Fruit fly (Drosophila melanogaster): ENCODE results near the gene MFS10.

The MFS10 gene

DNA sequence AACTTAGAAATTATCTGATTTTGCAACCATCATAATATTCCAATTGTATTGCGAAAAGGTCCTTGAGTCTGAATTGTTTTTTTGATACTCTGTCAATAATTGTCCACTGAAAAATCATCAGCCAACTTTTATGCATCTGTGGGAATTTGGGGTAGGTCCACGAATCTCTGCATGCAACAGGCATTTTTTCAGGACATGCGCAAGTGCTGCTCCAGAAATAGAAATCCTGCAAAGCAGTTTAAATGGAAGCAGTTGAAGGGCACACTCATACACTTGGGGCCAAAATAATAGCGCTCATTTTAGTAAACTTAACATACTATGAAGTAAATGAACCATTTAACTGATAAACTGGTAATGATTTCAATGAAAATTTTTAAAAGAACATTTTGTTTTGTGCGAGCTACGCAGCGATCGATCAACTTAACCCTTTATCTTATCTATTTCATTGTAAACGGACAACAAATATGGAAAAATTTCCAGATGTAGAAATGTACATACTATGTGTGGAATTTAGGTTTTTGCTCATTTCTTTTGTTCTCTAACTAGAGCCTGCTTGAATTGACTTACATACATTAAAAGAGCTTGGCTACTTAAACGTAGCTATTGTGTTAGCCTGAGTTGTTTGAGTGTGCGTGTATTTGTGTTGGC is 1.5 kb downstream of the MFS10 start (continued):
- TF ChIP-seq fd96Cb (tag; optimal IDR thresholded peaks at IDR 0.05), result peak; percentile 64
- no peak for TF ChIP-seq CG6272 (GFP tag; IDR thresholded peaks at IDR 0.05)
- TF ChIP-seq Hey (tag; optimal IDR thresholded peaks at IDR 0.05), result no peak
- peak; percentile 55 for TF ChIP-seq CG1603 (tag; optimal IDR thresholded peaks at IDR 0.05)
- TF ChIP-seq CG2712 (tag; optimal IDR thresholded peaks at IDR 0.05), result peak; percentile 77
- peak; percentile 81 for TF ChIP-seq lab (GFP tag; optimal IDR thresholded peaks at IDR 0.05)
- no peak for TF ChIP-seq MBD-R2 (GFP tag; IDR thresholded peaks at IDR 0.05)
- TF ChIP-seq ttk (GFP tag; IDR thresholded peaks at IDR 0.05), result no peak
- no peak for TF ChIP-seq CG12299 (tag; optimal IDR thresholded peaks at IDR 0.05)
- TF ChIP-seq CG7271 (tag; optimal IDR thresholded peaks at IDR 0.05), result no peak
- no peak for TF ChIP-seq amos (GFP tag; IDR thresholded peaks at IDR 0.05; ENCODE audit: partially characterized antibody)
- TF ChIP-seq tap (tag; optimal IDR thresholded peaks at IDR 0.05), result no peak
- peak; percentile 78 for TF ChIP-seq tio (GFP tag; optimal IDR thresholded peaks at IDR 0.05)
- no peak for TF ChIP-seq CkIIα-i1 (GFP tag; IDR thresholded peaks at IDR 0.05)

DNA sequence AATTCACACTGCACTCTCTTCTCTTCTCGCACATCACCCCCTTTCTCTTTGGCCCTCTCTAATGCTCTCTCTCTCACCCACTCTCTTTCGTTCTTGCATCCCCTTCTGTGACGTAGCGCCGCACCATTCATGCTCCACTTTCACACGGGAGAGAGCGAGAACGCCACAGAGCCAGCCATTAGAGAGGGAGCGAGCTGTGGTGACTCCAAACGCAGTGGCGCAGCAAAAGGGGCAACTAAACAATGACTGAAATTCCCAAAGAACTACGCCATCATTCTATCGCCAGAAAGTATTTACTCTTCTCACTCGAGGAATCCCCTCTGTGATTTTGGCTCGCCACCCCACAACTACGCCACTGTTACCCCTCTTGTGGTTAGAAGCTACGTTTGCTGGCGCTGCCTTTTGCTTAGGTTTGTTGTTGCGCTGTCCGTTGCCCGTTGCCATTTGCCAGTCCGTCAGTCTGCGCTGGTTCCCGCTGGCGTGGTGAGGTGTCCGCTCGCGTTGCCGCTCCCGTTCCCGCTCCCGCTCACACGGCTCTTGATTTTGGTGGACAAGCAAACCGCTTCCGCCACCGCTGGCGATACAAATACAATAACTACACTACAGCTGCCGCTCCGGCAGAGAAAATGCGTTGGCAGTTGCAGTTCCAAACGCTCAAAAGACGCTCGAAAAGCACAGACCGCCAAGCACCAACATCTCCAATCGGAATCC is 2.4 kb downstream of the MFS10 start:
- peak; percentile 100 for TF ChIP-seq chm (GFP tag; IDR thresholded peaks at IDR 0.05)
- TF ChIP-seq Med (GFP tag), result peak; percentile 100
- TF ChIP-seq sisA (GFP tag; IDR thresholded peaks at IDR 0.05), result peak; percentile 99
- TF ChIP-seq CG6854 (GFP tag; optimal IDR thresholded peaks at IDR 0.05), result peak; percentile 98
- peak; percentile 97 for TF ChIP-seq aop (GFP tag; IDR thresholded peaks at IDR 0.05)
- TF ChIP-seq dati (GFP tag; IDR thresholded peaks at IDR 0.05), result peak; percentile 98
- peak; percentile 100 for TF ChIP-seq slbo (GFP tag; IDR thresholded peaks at IDR 0.05)
- TF ChIP-seq CG2116 (GFP tag; optimal IDR thresholded peaks at IDR 0.05), result peak; percentile 85
- TF ChIP-seq Ets97D (GFP tag; optimal IDR thresholded peaks at IDR 0.05), result peak; percentile 94
- TF ChIP-seq CG13296 (GFP tag; optimal IDR thresholded peaks at IDR 0.05), result peak; percentile 99
- peak; percentile 99 for TF ChIP-seq Atf6 (GFP tag; IDR thresholded peaks at IDR 0.05)
- peak; percentile 99 for TF ChIP-seq NfI (GFP tag; optimal IDR thresholded peaks at IDR 0.05)
- TF ChIP-seq CG17359 (tag; optimal IDR thresholded peaks at IDR 0.05), result peak; percentile 99
- peak; percentile 58 for TF ChIP-seq HLHmδ (GFP tag; optimal IDR thresholded peaks at IDR 0.05)
- peak; percentile 99 for TF ChIP-seq ATbp (GFP tag; optimal IDR thresholded peaks at IDR 0.05)
- TF ChIP-seq CG12236 (GFP tag; optimal IDR thresholded peaks at IDR 0.05), result peak; percentile 98
- peak; percentile 99 for TF ChIP-seq Meics (GFP tag; optimal IDR thresholded peaks at IDR 0.05)
- TF ChIP-seq prd (optimal IDR thresholded peaks at IDR 0.05), result no peak
- peak; percentile 99 for TF ChIP-seq prd (GFP tag; IDR thresholded peaks at IDR 0.05)
- peak; percentile 96 for TF ChIP-seq CG15696 (tag; optimal IDR thresholded peaks at IDR 0.05)
- TF ChIP-seq CG13894 (tag; optimal IDR thresholded peaks at IDR 0.05), result peak; percentile 99
- TF ChIP-seq jumu (GFP tag; optimal IDR thresholded peaks at IDR 0.05), result peak; percentile 99
- TF ChIP-seq CG6765 (GFP tag; optimal IDR thresholded peaks at IDR 0.05), result peak; percentile 97
- peak; percentile 92 for TF ChIP-seq CG8281 (tag; optimal IDR thresholded peaks at IDR 0.05)
- TF ChIP-seq Optix (GFP tag; IDR thresholded peaks at IDR 0.05), result peak; percentile 99
- peak; percentile 99 for TF ChIP-seq gsb (GFP tag; IDR thresholded peaks at IDR 0.05)
- peak; percentile 99 for TF ChIP-seq tgo (GFP tag; IDR thresholded peaks at IDR 0.05)
- peak; percentile 98 for TF ChIP-seq bowl (GFP tag; IDR thresholded peaks at IDR 0.05)
- TF ChIP-seq CG9932 (GFP tag; IDR thresholded peaks at IDR 0.05), result peak; percentile 100
- TF ChIP-seq Spps (tag; optimal IDR thresholded peaks at IDR 0.05), result peak; percentile 87
- TF ChIP-seq CG4854 (GFP tag; optimal IDR thresholded peaks at IDR 0.05), result peak; percentile 96
- TF ChIP-seq tap (tag; optimal IDR thresholded peaks at IDR 0.05), result peak; percentile 97
- peak; percentile 99 for TF ChIP-seq ab (GFP tag; optimal IDR thresholded peaks at IDR 0.05)
- peak; percentile 98 for TF ChIP-seq kni (GFP tag; optimal IDR thresholded peaks at IDR 0.05)
- TF ChIP-seq Gug (GFP tag; IDR thresholded peaks at IDR 0.05), result peak; percentile 100

Data from whole organism, embryonic.